Fruit fly (Drosophila melanogaster): Measurements from ENCODE around the gene CG11109.

The CG11109 gene

DNA sequence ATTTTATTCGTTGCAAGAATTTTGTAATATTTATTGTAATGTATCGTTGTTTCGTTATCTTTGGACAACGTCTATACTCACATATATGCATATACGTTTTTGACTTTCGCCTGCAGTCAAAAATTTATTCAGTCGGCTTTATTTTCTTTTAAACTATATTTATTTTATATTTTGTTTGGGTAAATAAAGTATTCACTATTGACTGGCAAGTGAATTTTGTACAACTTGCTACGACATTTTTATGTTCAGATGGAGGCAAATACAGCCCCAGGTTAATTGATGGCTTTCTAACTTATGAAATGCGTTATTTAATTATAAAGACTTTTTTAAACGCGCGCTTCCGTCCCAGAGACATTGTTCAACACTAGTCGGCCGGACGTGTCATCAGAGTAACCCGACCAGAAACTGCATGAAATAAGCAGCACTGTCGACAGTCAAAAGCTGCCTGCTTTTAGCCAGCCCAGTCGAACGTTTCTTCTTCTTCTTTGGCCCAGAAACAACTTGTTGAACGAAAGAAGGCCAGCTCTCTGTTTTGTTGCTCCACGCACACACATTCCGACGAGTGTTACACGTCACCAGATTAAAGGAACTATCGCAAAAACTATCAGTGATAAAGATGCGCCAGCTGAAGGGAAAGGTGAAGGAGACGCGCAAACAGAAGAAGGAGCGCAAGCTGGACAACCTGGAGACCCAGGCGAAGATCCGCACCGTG, 8.5 kb upstream of the CG11109 start, which contains the start of gene CG33169 (continued):
- TF ChIP-seq CG12391 (tag; optimal IDR thresholded peaks at IDR 0.05): peak; percentile 72
- peak; percentile 16 for TF ChIP-seq CG10462 (GFP tag; optimal IDR thresholded peaks at IDR 0.05)
- no peak for TF ChIP-seq Trl (optimal IDR thresholded peaks at IDR 0.05)
- peak; percentile 93 for TF ChIP-seq Trl (GFP tag; optimal IDR thresholded peaks at IDR 0.05)
- TF ChIP-seq zfh1 (GFP tag; IDR thresholded peaks at IDR 0.05): peak; percentile 89
- TF ChIP-seq slou (GFP tag; optimal IDR thresholded peaks at IDR 0.05): peak; percentile 85
- peak; percentile 100 for TF ChIP-seq Ets65A (GFP tag)
- peak; percentile 52 for TF ChIP-seq twi (tag; optimal IDR thresholded peaks at IDR 0.05)
- TF ChIP-seq Nf-YC (tag; optimal IDR thresholded peaks at IDR 0.05): peak; percentile 73
- peak; percentile 75 to 77 for TF ChIP-seq chif (GFP tag; optimal IDR thresholded peaks at IDR 0.05)
- peak; percentile 96 for TF ChIP-seq slbo (GFP tag; IDR thresholded peaks at IDR 0.05)
- peak; percentile 98 for TF ChIP-seq HmgD (GFP tag; optimal IDR thresholded peaks at IDR 0.05)
- peak; percentile 95 for TF ChIP-seq CG11247 (GFP tag; IDR thresholded peaks at IDR 0.05)
- TF ChIP-seq grn (GFP tag; optimal IDR thresholded peaks at IDR 0.05): peak; percentile 18
- TF ChIP-seq CG2712 (tag; optimal IDR thresholded peaks at IDR 0.05): peak; percentile 76
- TF ChIP-seq sens (GFP tag): peak; percentile 84
- peak; percentile 85 for TF ChIP-seq CG3838 (GFP tag; optimal IDR thresholded peaks at IDR 0.05)
- peak; percentile 47; the same call in 1 of the 2 replicates for TF ChIP-seq danr (GFP tag; IDR thresholded peaks at IDR 0.05)
- 0 out of 3 replicates have a peak, but pooled peaks have one; percentile 55 for TF ChIP-seq CG7357 (GFP tag; IDR thresholded peaks at IDR 0.05)
- peak; percentile 90 for TF ChIP-seq al (GFP tag; IDR thresholded peaks at IDR 0.05)
- TF ChIP-seq Dek (tag; optimal IDR thresholded peaks at IDR 0.05): peak; percentile 85
- peak; percentile 62 for TF ChIP-seq Scr (GFP tag; IDR thresholded peaks at IDR 0.05; ENCODE audit: partially characterized antibody)
- TF ChIP-seq CG6683 (GFP tag; optimal IDR thresholded peaks at IDR 0.05): no peak
- no peak for TF ChIP-seq CG8359 (GFP tag; optimal IDR thresholded peaks at IDR 0.05; ENCODE audit: borderline replicate concordance)
- TF ChIP-seq CG1602 (GFP tag; optimal IDR thresholded peaks at IDR 0.05): peak; percentile 67
- peak; percentile 40 for TF ChIP-seq cato (GFP tag; optimal IDR thresholded peaks at IDR 0.05; ENCODE audit: borderline replicate concordance)
- TF ChIP-seq CG4854 (GFP tag; optimal IDR thresholded peaks at IDR 0.05): peak; percentile 85
- peak; percentile 40 for TF ChIP-seq zf30C (GFP tag; optimal IDR thresholded peaks at IDR 0.05)
- peak; percentile 67; the same call in 2 of the 3 replicates for TF ChIP-seq CG11560 (tag; IDR thresholded peaks at IDR 0.05)
- peak; percentile 51 for TF ChIP-seq gfzf (GFP tag; optimal IDR thresholded peaks at IDR 0.05)
- TF ChIP-seq Xrp1 (GFP tag; IDR thresholded peaks at IDR 0.05): peak; percentile 70
- TF ChIP-seq CG14860 (GFP tag; IDR thresholded peaks at IDR 0.05; ENCODE audit: partially characterized antibody): 0 out of 3 replicates have a peak, but pooled peaks have one; percentile 44
- TF ChIP-seq Stat92E (GFP tag; optimal IDR thresholded peaks at IDR 0.05): no peak
- no peak for TF ChIP-seq Doc3 (GFP tag; IDR thresholded peaks at IDR 0.05; ENCODE audit: partially characterized antibody)
- peak; percentile 73; the same call in 2 of the 3 replicates for TF ChIP-seq CG11093 (GFP tag; IDR thresholded peaks at IDR 0.05)
- TF ChIP-seq ham (GFP tag; IDR thresholded peaks at IDR 0.05): peak; percentile 72; the same call in 1 of the 2 replicates
- TF ChIP-seq NFAT (GFP tag; IDR thresholded peaks at IDR 0.05): peak; percentile 96
- TF ChIP-seq NfI (GFP tag; optimal IDR thresholded peaks at IDR 0.05): peak; percentile 90
- TF ChIP-seq Oli (tag; optimal IDR thresholded peaks at IDR 0.05): peak; percentile 47
- TF ChIP-seq CG1024 (GFP tag; IDR thresholded peaks at IDR 0.05): peak; percentile 55
- TF ChIP-seq CG13287 (GFP tag; IDR thresholded peaks at IDR 0.05; ENCODE audit: partially characterized antibody): peak; percentile 74
- TF ChIP-seq salm (tag; optimal IDR thresholded peaks at IDR 0.05): peak; percentile 23
- TF ChIP-seq zen (tag; optimal IDR thresholded peaks at IDR 0.05): peak; percentile 80
- TF ChIP-seq Meics (GFP tag; optimal IDR thresholded peaks at IDR 0.05): peak; percentile 84
- TF ChIP-seq tll (GFP tag; optimal IDR thresholded peaks at IDR 0.05): peak in 1 of 2 experiments; percentile 16
- TF ChIP-seq Optix (GFP tag; IDR thresholded peaks at IDR 0.05): peak; percentile 67
- peak; percentile 61 for TF ChIP-seq inv (GFP tag; IDR thresholded peaks at IDR 0.05; ENCODE audit: partially characterized antibody)
- TF ChIP-seq HLH54F (GFP tag; optimal IDR thresholded peaks at IDR 0.05): peak; percentile 94

Measured in whole organism, embryonic.